Fruit fly (Drosophila melanogaster) whole organism, wandering third instar larva: Measurements from ENCODE around the gene CG10211.

Experiments
- Abd-B ChIP-seq: fragments of >200 bp; optimal IDR thresholded peaks from 2 replicates; lab custom pipeline; 2017; ENCODE audit warnings: missing biosample characterization, missing genetic modification characterization
- CG32264 ChIP-seq: fragments of 200-800 bp; sonication (Bioruptor generic); optimal IDR thresholded peaks from 2 replicates; lab custom pipeline; 2016; ENCODE audit warnings: missing biosample characterization, missing genetic modification characterization
- CG9705 ChIP-seq: fragments of 200-800 bp; sonication (Bioruptor generic); optimal IDR thresholded peaks from 2 replicates; lab custom pipeline; 2018; ENCODE audit warnings: missing biosample characterization, mild to moderate bottlenecking, missing genetic modification characterization
- CrebA ChIP-seq: fragments of 200-800 bp; sonication (Bioruptor generic); optimal IDR thresholded peaks from 2 replicates; lab custom pipeline; 2016; ENCODE audit warnings: missing biosample characterization, mild to moderate bottlenecking, missing genetic modification characterization, borderline replicate concordance
- Dfd ChIP-seq: fragments of >200 bp; optimal IDR thresholded peaks from 2 replicates; lab custom pipeline; 2017; ENCODE audit warnings: missing biosample characterization, missing genetic modification characterization
- Dif ChIP-seq: fragments of 200-275, 200-300 bp; sonication (Bioruptor generic); optimal IDR thresholded peaks from 2 replicates; lab custom pipeline; 2018; ENCODE audit warnings: missing biosample characterization, missing genetic modification characterization; ENCODE audit not compliant: partially characterized antibody
- GATAd ChIP-seq: sonication (Bioruptor generic); optimal IDR thresholded peaks from 2 replicates; lab custom pipeline; 2016; ENCODE audit warnings: missing biosample characterization, missing genetic modification characterization
- HLH106 ChIP-seq: fragments of 200-800 bp; optimal IDR thresholded peaks from 3 replicates; lab custom pipeline; 2019; ENCODE audit warnings: missing biosample characterization, mild to moderate bottlenecking, missing genetic modification characterization, moderate library complexity
- Hnf4 ChIP-seq: fragments of 200-800 bp; sonication (Bioruptor generic); optimal IDR thresholded peaks from 2 replicates; lab custom pipeline; 2016; ENCODE audit warnings: missing biosample characterization, mild to moderate bottlenecking, missing genetic modification characterization
- Hr78 ChIP-seq: fragments of >200 bp; optimal IDR thresholded peaks from 2 replicates; lab custom pipeline; 2017; ENCODE audit warnings: missing biosample characterization, missing genetic modification characterization
- Hr83 ChIP-seq: fragments of 200-300 bp; sonication (Bioruptor generic); optimal IDR thresholded peaks from 2 replicates; lab custom pipeline; 2016; ENCODE audit warnings: missing biosample characterization, mild to moderate bottlenecking, missing genetic modification characterization, moderate library complexity; ENCODE audit not compliant: poor library complexity, severe bottlenecking
- Jra ChIP-seq: sonication (Bioruptor generic); optimal IDR thresholded peaks from 2 replicates; lab custom pipeline; 2016; ENCODE audit warnings: missing biosample characterization, missing genetic modification characterization
- Mio ChIP-seq: sonication (Bioruptor generic); optimal IDR thresholded peaks from 2 replicates; lab custom pipeline; 2016; ENCODE audit warnings: missing biosample characterization, missing genetic modification characterization
- Myc ChIP-seq: fragments of >200 bp; optimal IDR thresholded peaks from 2 replicates; lab custom pipeline; 2017
- N ChIP-seq: fragments of >200 bp; optimal IDR thresholded peaks from 2 replicates; lab custom pipeline; 2018; ENCODE audit warnings: missing biosample characterization, missing external identifiers, missing genetic modification characterization
- OdsH ChIP-seq: fragments of 200-800 bp; sonication (Bioruptor generic); optimal IDR thresholded peaks from 2 replicates; lab custom pipeline; 2016; ENCODE audit warnings: missing biosample characterization, mild to moderate bottlenecking, missing genetic modification characterization
- Rel ChIP-seq, 2 experiments: fragments of 200-800 bp; sonication (Bioruptor generic) in 1 of 2; optimal IDR thresholded peaks; 2 replicates in 1 of 2; 3 replicates in 1 of 2; lab custom pipeline; 2016 to 2019; ENCODE audit warnings: mild to moderate bottlenecking in 2 of 2, missing biosample characterization in 2 of 2, missing genetic modification characterization in 2 of 2, moderate library complexity in 1 of 2
- Sp1 ChIP-seq: fragments of 200-800 bp; sonication (Bioruptor generic); optimal IDR thresholded peaks from 3 replicates; lab custom pipeline; 2019; ENCODE audit warnings: missing biosample characterization, mild to moderate bottlenecking, missing genetic modification characterization, moderate library complexity
- Vsx2 ChIP-seq: fragments of 200-300, 225-300 bp; sonication (Bioruptor generic); optimal IDR thresholded peaks from 2 replicates; lab custom pipeline; 2018; ENCODE audit warnings: missing biosample characterization, missing genetic modification characterization; ENCODE audit not compliant: partially characterized antibody
- br ChIP-seq: fragments of 200-800 bp; sonication (Bioruptor generic); optimal IDR thresholded peaks from 2 replicates; lab custom pipeline; 2016; ENCODE audit warnings: missing biosample characterization, missing genetic modification characterization
- brk ChIP-seq: fragments of 200-800 bp; sonication (Bioruptor generic); optimal IDR thresholded peaks from 2 replicates; lab custom pipeline; 2016; ENCODE audit warnings: missing biosample characterization, mild to moderate bottlenecking, missing genetic modification characterization
- dl ChIP-seq, 2 experiments: fragments of 175-275, 200-275 bp in 1 of 2; fragments of 200-275 bp in 1 of 2; sonication (Bioruptor generic); optimal IDR thresholded peaks; lab custom pipeline; 2018; ENCODE audit warnings: mild to moderate bottlenecking in 2 of 2, missing biosample characterization in 2 of 2, missing genetic modification characterization in 2 of 2, moderate library complexity in 2 of 2; ENCODE audit not compliant: partially characterized antibody in 2 of 2, insufficient read depth in 1 of 2
- dmrt93B ChIP-seq: fragments of 200-800 bp; sonication (Bioruptor generic); optimal IDR thresholded peaks from 2 replicates; lab custom pipeline; 2018; ENCODE audit warnings: missing biosample characterization, mild to moderate bottlenecking, missing genetic modification characterization
- dsf ChIP-seq: sonication (Bioruptor generic); optimal IDR thresholded peaks from 2 replicates; lab custom pipeline; 2016; ENCODE audit warnings: missing biosample characterization, missing genetic modification characterization, borderline replicate concordance
- ey ChIP-seq: fragments of 200-800 bp; sonication (Bioruptor generic); optimal IDR thresholded peaks from 2 replicates; lab custom pipeline; 2016; ENCODE audit warnings: missing biosample characterization, missing genetic modification characterization
- foxo ChIP-seq, 2 experiments: fragments of 200-800 bp; sonication (Bioruptor generic); optimal IDR thresholded peaks; 2 replicates in 1 of 2; 3 replicates in 1 of 2; lab custom pipeline; 2016 to 2017; ENCODE audit warnings: missing biosample characterization in 2 of 2, missing genetic modification characterization in 2 of 2
- fru ChIP-seq: fragments of 200-800 bp; sonication (Bioruptor generic); optimal IDR thresholded peaks from 3 replicates; lab custom pipeline; 2016; ENCODE audit warnings: missing biosample characterization, mild to moderate bottlenecking, missing genetic modification characterization
- h ChIP-seq: fragments of 200-800 bp; sonication (Bioruptor generic); optimal IDR thresholded peaks from 3 replicates; lab custom pipeline; 2016; ENCODE audit warnings: missing biosample characterization, mild to moderate bottlenecking, missing genetic modification characterization
- jim ChIP-seq: fragments of 175-275, 200-325 bp; sonication (Bioruptor generic); optimal IDR thresholded peaks from 2 replicates; lab custom pipeline; 2016; ENCODE audit warnings: missing biosample characterization, mild to moderate bottlenecking, missing genetic modification characterization
- lola ChIP-seq: fragments of >200 bp; optimal IDR thresholded peaks from 2 replicates; lab custom pipeline; 2017; ENCODE audit warnings: missing biosample characterization, missing genetic modification characterization
- pan ChIP-seq: fragments of >200 bp; optimal IDR thresholded peaks from 2 replicates; lab custom pipeline; 2017
- psq ChIP-seq: fragments of 200-800 bp; sonication (Bioruptor generic); optimal IDR thresholded peaks from 3 replicates; lab custom pipeline; 2017; ENCODE audit warnings: missing biosample characterization, mild to moderate bottlenecking, missing genetic modification characterization, moderate library complexity
- rgr ChIP-seq: fragments of 200-800 bp; sonication (Bioruptor generic); optimal IDR thresholded peaks from 3 replicates; lab custom pipeline; 2016; ENCODE audit warnings: missing biosample characterization, mild to moderate bottlenecking, missing genetic modification characterization
- sage ChIP-seq: fragments of 200-800 bp; sonication (Bioruptor generic); optimal IDR thresholded peaks from 2 replicates; lab custom pipeline; 2016; ENCODE audit warnings: missing biosample characterization, mild to moderate bottlenecking, missing genetic modification characterization
- sv ChIP-seq: fragments of 200-800 bp; sonication (Bioruptor generic); optimal IDR thresholded peaks from 3 replicates; lab custom pipeline; 2016; ENCODE audit warnings: missing biosample characterization, missing genetic modification characterization
- tai ChIP-seq: sonication (Bioruptor generic); optimal IDR thresholded peaks from 2 replicates; lab custom pipeline; 2016; ENCODE audit warnings: missing biosample characterization, missing genetic modification characterization
- usp ChIP-seq: fragments of >200 bp; optimal IDR thresholded peaks from 2 replicates; lab custom pipeline; 2017; ENCODE audit warnings: missing biosample characterization, missing genetic modification characterization
- woc ChIP-seq: sonication (Bioruptor generic); optimal IDR thresholded peaks from 2 replicates; lab custom pipeline; 2016; ENCODE audit warnings: missing biosample characterization, mild to moderate bottlenecking, missing genetic modification characterization

The CG10211 gene

dm6 chr2L:18567563-18567962 lies 50.3 kb downstream of the CG10211 start:
- TF ChIP-seq OdsH (GFP tag; lab: Kevin White, UChicago) (peak; percentile 66), psq (GFP tag; lab: Kevin White, UChicago) (no peak), woc (GFP tag; lab: Kevin White, UChicago) (no peak), Sp1 (GFP tag; lab: Kevin White, UChicago) (peak; percentile 29), Hr83 (GFP tag; lab: Kevin White, UChicago) (peak; percentile 69), h (peak; percentile 67), HLH106 (no peak), Rel (GFP tag; optimal IDR thresholded peaks at IDR 0.05; lab: Kevin White, UChicago) (no peak), Rel (tag; optimal IDR thresholded peaks at IDR 0.05; lab: Kevin White, UChicago) (no peak), fru (GFP tag; lab: Kevin White, UChicago) (peak; percentile 50), ey (peak; percentile 8), dl (GFP tag; optimal IDR thresholded peaks at IDR 0.05; lab: Kevin White, UChicago; ENCODE audit: insufficient read depth in 1 of 2, partially characterized antibody in 2 of 2) (no peak), brk (GFP tag; lab: Kevin White, UChicago) (no peak), sage (GFP tag; lab: Kevin White, UChicago) (no peak), jim (GFP tag; lab: Kevin White, UChicago) (no peak), br (peak; percentile 47), foxo (GFP tag; optimal IDR thresholded peaks at IDR 0.05; lab: Kevin White, UChicago) (peak in 1 of 2 experiments; percentile 64), CG32264 (peak; percentile 12), Hr78 (GFP tag; lab: Kevin White, UChicago) (no peak), Myc (lab: Kevin White, UChicago) (no peak), Dfd (no peak), N (no peak), Jra (GFP tag; lab: Kevin White, UChicago) (peak; percentile 37), dsf (no peak), lola (no peak), Abd-B (GFP tag; lab: Kevin White, UChicago) (no peak), CG9705 (GFP tag; lab: Kevin White, UChicago) (no peak), Dif (no peak), tai (peak; percentile 69), dmrt93B (peak; percentile 7), Vsx2 (GFP tag; lab: Kevin White, UChicago) (no peak), pan (lab: Kevin White, UChicago) (no peak), CrebA (GFP tag; lab: Kevin White, UChicago) (no peak), usp (GFP tag; lab: Kevin White, UChicago) (no peak), rgr (GFP tag; lab: Kevin White, UChicago) (peak; percentile 70), sv (GFP tag; lab: Kevin White, UChicago) (no peak), Mio (no peak), Hnf4 (peak; percentile 46), GATAd (GFP tag; lab: Kevin White, UChicago) (no peak)

DNA sequence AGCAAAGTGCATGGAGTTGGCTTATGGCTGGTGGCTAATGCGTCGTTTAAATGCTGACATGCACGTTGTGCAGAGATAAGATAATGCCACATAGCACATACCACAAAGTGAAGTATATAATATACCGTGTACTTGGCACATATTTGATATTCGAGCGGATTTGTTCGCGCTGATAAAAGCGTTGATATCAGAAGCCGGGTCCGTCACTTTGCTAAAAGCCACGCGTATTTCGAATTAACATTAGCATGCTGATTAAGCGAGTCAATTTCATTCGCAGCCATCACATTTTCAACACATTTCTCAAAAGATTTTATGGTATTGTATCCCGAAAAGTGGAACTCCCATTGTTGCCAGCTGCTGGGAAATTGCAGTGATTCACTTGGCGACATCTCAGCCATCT lies 51.4 kb downstream of the CG10211 start:
- peak; percentile 55 for TF ChIP-seq h
- TF ChIP-seq dl (GFP tag; optimal IDR thresholded peaks at IDR 0.05; lab: Kevin White, UChicago; ENCODE audit: insufficient read depth in 1 of 2, partially characterized antibody in 2 of 2), result no peak
- TF ChIP-seq, all 38 proteins: peak for 1

dm6 chr2L:18571724-18572427 lies 54.6 kb downstream of the CG10211 start:
- TF ChIP-seq N (no peak), Dif (peak; percentile 83), brk (GFP tag; lab: Kevin White, UChicago) (no peak), tai (no peak), Hr83 (GFP tag; lab: Kevin White, UChicago) (peak; percentile 79), psq (GFP tag; lab: Kevin White, UChicago) (peak; percentile 92), Rel (GFP tag; optimal IDR thresholded peaks at IDR 0.05; lab: Kevin White, UChicago) (no peak), Rel (tag; optimal IDR thresholded peaks at IDR 0.05; lab: Kevin White, UChicago) (peak; percentile 42), dl (GFP tag; optimal IDR thresholded peaks at IDR 0.05; lab: Kevin White, UChicago; ENCODE audit: insufficient read depth in 1 of 2, partially characterized antibody in 2 of 2) (peak in 1 of 2 experiments; percentile 47), sage (GFP tag; lab: Kevin White, UChicago) (no peak), dsf (no peak), OdsH (GFP tag; lab: Kevin White, UChicago) (peak; percentile 36), h (peak; percentile 29), Myc (lab: Kevin White, UChicago) (no peak), Hnf4 (peak; percentile 72), rgr (GFP tag; lab: Kevin White, UChicago) (peak; percentile 38), CG32264 (no peak), Sp1 (GFP tag; lab: Kevin White, UChicago) (peak; percentile 6), foxo (GFP tag; optimal IDR thresholded peaks at IDR 0.05; lab: Kevin White, UChicago) (no peak), jim (GFP tag; lab: Kevin White, UChicago) (peak; percentile 49)
